Fruit fly (Drosophila melanogaster): Measurements from ENCODE around the gene ntc.

ntc gene

DNA sequence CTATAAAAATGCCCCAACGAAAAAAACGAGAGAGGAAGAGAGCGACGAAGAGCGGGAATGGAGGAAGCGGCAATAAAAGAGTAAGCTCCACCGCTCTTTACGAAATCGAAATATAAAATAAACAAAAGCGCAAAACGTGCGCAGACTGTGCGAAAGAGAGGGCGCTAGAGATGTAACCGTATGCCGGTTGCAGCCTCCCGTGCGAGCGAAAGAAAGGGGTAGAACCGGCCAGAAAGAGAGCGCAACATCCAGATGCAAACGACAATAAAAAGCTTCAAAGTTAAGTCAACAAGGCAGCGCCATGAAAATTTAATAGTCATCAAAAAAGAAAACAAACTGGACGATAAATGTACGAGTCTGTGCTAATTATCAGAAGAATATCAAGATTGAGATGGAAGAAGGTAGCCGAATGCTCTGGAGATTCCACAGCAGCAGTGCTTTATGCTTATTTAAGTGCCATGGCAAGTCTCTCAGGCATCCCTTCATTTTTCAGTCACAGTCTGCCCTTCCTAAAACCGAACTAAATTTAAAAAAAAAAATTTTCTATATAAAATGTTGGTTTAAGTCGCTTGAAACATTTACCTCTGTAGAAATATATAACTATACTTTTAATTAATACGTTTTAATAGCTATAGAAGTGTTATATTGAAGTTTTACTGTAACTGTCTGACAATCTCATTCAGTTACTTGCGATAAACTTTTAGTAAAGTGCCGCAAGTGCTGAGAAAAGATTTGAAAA lies 40.3 kb downstream of the ntc start (continued):
- TF ChIP-seq CG10543 (GFP tag; optimal IDR thresholded peaks at IDR 0.05) = peak; percentile 77
- peak in 1 of 2 experiments; percentile 21 for TF ChIP-seq crp (GFP tag; optimal IDR thresholded peaks at IDR 0.05)
- TF ChIP-seq CG30403 (GFP tag; optimal IDR thresholded peaks at IDR 0.05) = peak; percentile 78
- TF ChIP-seq stc (GFP tag; IDR thresholded peaks at IDR 0.05) = peak; percentile 75
- TF ChIP-seq nerfin-1 (tag; optimal IDR thresholded peaks at IDR 0.05) = peak; percentile 57
- no peak for TF ChIP-seq CG15073 (GFP tag; optimal IDR thresholded peaks at IDR 0.05)
- peak; percentile 36; the same call in 2 of the 3 replicates for TF ChIP-seq B-H1 (GFP tag; IDR thresholded peaks at IDR 0.05)
- TF ChIP-seq CG10431 (GFP tag; optimal IDR thresholded peaks at IDR 0.05) = peak; percentile 31
- peak; percentile 56; the same call in 1 of the 2 replicates for TF ChIP-seq Oaz (GFP tag; IDR thresholded peaks at IDR 0.05)
- no peak for TF ChIP-seq Ets97D (GFP tag; optimal IDR thresholded peaks at IDR 0.05)

DNA sequence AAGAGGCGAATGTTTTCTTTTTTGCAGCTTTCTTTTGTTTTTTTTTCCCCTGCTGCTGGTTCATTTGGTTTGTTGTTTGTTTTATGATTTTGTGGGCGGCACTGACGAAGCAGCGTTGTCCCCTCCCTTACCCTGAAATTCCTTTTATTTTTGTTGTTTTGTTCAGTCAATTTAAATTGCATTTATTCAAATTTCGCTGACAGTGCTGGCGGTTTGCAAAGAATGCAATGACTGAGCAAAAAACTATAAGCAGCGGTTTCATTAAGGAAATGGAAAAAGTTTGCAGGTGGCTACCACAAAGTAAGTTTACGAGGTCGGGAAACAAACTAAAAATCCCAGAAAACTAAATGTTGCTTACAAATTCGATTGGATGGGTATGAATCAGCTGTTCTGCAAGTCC lies 41.9 kb downstream of the ntc start:
- TF ChIP-seq NfI (GFP tag; optimal IDR thresholded peaks at IDR 0.05) = no peak
- no peak for TF ChIP-seq CG15601 (tag; optimal IDR thresholded peaks at IDR 0.05)
- no peak for TF ChIP-seq CG6654 (GFP tag; optimal IDR thresholded peaks at IDR 0.05)
- no peak for TF ChIP-seq CG15269 (tag; optimal IDR thresholded peaks at IDR 0.05)
- no peak for TF ChIP-seq CoRest (tag; optimal IDR thresholded peaks at IDR 0.05)
- no peak for TF ChIP-seq Dp (GFP tag; optimal IDR thresholded peaks at IDR 0.05)
- TF ChIP-seq fru (optimal IDR thresholded peaks at IDR 0.05) = no peak
- no peak for TF ChIP-seq Six4 (GFP tag; optimal IDR thresholded peaks at IDR 0.05)
- no peak for TF ChIP-seq Sox102F (GFP tag; optimal IDR thresholded peaks at IDR 0.05)
- no peak for TF ChIP-seq eve (GFP tag; optimal IDR thresholded peaks at IDR 0.05)
- TF ChIP-seq CG14710 (tag; optimal IDR thresholded peaks at IDR 0.05) = no peak
- no peak for TF ChIP-seq Dfd (GFP tag; optimal IDR thresholded peaks at IDR 0.05)
- TF ChIP-seq CG4404 (GFP tag; IDR thresholded peaks at IDR 0.05) = no peak
- no peak for TF ChIP-seq CG4854 (GFP tag; optimal IDR thresholded peaks at IDR 0.05)
- TF ChIP-seq mld (GFP tag; IDR thresholded peaks at IDR 0.05; ENCODE audit: partially characterized antibody) = no peak
- no peak for TF ChIP-seq crp (GFP tag; optimal IDR thresholded peaks at IDR 0.05)
- no peak for TF ChIP-seq CG8478 (optimal IDR thresholded peaks at IDR 0.05)
- no peak for TF ChIP-seq CG31365 (tag; optimal IDR thresholded peaks at IDR 0.05)

DNA sequence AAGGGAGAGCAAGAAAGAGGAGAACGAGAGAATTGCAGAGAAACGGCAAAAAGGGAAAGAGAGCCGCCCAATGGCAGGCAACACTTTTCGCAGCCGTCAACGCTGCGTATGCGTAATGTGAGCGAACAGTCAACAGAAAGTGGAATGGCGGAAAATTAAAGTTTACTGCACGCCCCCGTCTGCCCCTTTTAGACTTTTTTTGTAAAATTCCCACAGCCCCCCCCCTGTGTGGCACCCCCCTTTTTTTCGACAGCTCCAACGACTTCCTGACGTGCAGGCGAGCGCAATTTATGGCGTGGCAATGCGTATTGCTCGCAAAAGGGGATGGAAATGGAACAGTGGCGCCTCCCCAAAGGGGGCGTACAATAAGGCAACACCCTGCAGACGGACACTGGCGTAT lies 42.9 kb downstream of the ntc start:
- TF ChIP-seq CG8765 (GFP tag; IDR thresholded peaks at IDR 0.05) (no peak), ewg (GFP tag; optimal IDR thresholded peaks at IDR 0.05) (peak; percentile 25), zfh2 (GFP tag; optimal IDR thresholded peaks at IDR 0.05) (no peak), nerfin-1 (tag; optimal IDR thresholded peaks at IDR 0.05) (no peak), CG7372 (GFP tag; IDR thresholded peaks at IDR 0.05) (peak; percentile 88), slbo (GFP tag; IDR thresholded peaks at IDR 0.05) (0 out of 2 replicates have a peak, but pooled peaks have one; percentile 6), CG3163 (GFP tag; optimal IDR thresholded peaks at IDR 0.05) (peak; percentile 42), sr (GFP tag; IDR thresholded peaks at IDR 0.05) (0 out of 3 replicates have a peak, but pooled peaks have one; percentile 2), E2f1 (GFP tag; IDR thresholded peaks at IDR 0.05) (0 out of 2 replicates have a peak, but pooled peaks have one; percentile 7), MESR4 (GFP tag; optimal IDR thresholded peaks at IDR 0.05) (no peak), abd-A (tag; optimal IDR thresholded peaks at IDR 0.05) (peak; percentile 88), Med (GFP tag) (peak; percentile 71), amos (GFP tag; IDR thresholded peaks at IDR 0.05; ENCODE audit: partially characterized antibody) (0 out of 2 replicates have a peak, but pooled peaks have one; percentile 4), phol (tag; optimal IDR thresholded peaks at IDR 0.05) (no peak), CG1792 (GFP tag; optimal IDR thresholded peaks at IDR 0.05) (no peak), CG10565 (GFP tag; optimal IDR thresholded peaks at IDR 0.05) (no peak), lilli (GFP tag; optimal IDR thresholded peaks at IDR 0.05) (no peak), CG32772 (GFP tag; IDR thresholded peaks at IDR 0.05) (peak; percentile 32; the same call in 1 of the 2 replicates), Trl (optimal IDR thresholded peaks at IDR 0.05) (peak; percentile 41 to 69), Trl (GFP tag; optimal IDR thresholded peaks at IDR 0.05) (no peak), crol (GFP tag; IDR thresholded peaks at IDR 0.05) (peak; percentile 66)
